Worm (Caenorhabditis elegans) whole organism, early embryonic: ENCODE results near the gene C10F3.7.

Source experiments
- B0310.2 ChIP-seq: sonication (generic microtip); optimal IDR thresholded peaks from 2 replicates; lab custom pipeline; 2016; ENCODE audit warnings: mild to moderate bottlenecking, missing genetic modification characterization, missing compliant biosample characterization
- ets-7 ChIP-seq: sonication (generic microtip); optimal IDR thresholded peaks from 2 replicates; lab custom pipeline; 2016; ENCODE audit warnings: missing genotype, missing genetic modification characterization, missing compliant biosample characterization
- hmbx-1 ChIP-seq: sonication (generic microtip); optimal IDR thresholded peaks from 2 replicates; lab custom pipeline; 2016; ENCODE audit warnings: mild to moderate bottlenecking, missing genetic modification characterization, missing compliant biosample characterization
- hnd-1 ChIP-seq: sonication (generic microtip); optimal IDR thresholded peaks from 2 replicates; lab custom pipeline; 2016; ENCODE audit warnings: missing genetic modification characterization, missing compliant biosample characterization
- tra-4 ChIP-seq: sonication (generic microtip); optimal IDR thresholded peaks from 2 replicates; lab custom pipeline; 2017; ENCODE audit warnings: missing genetic modification characterization, missing compliant biosample characterization

DNA sequence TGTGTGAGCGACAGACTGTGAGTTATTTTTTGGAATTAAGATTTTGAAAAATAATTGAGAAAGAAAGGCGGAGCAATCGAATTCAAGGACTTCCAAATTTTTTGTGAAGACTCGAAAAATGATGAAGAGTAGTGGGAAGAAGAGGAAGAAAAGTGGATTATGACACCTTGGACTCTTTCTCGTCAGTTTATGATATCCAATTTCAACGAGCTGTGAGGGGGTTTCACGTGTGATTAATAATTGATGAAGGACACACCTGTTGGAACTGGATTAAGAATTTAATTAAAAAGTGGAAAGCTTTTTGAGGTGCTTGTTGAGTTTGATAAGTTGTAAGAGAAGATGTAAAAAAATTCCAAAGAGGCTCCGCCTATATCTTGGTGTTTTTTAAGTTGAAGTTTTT lies 3.7 kb upstream of the C10F3.7 start, which contains the start of gene fut-8:
- TF ChIP-seq tra-4 (tag; lab: Kevin White, UChicago) (no peak), ets-7 (tag; lab: Kevin White, UChicago) (no peak), hnd-1 (tag; lab: Kevin White, UChicago) (no peak), B0310.2 (no peak), hmbx-1 (tag; lab: Kevin White, UChicago) (no peak)
